Worm (Caenorhabditis elegans) whole organism, L2 larva: ENCODE measurements around the gene C01C4.2.

Source experiments
- ZK546.5 ChIP-seq: sonication (generic microtip); optimal IDR thresholded peaks from 2 replicates; lab custom pipeline; 2017; ENCODE audit warnings: missing biosample characterization, missing genetic modification characterization
- egl-27 ChIP-seq: sonication (generic microtip); optimal IDR thresholded peaks from 3 replicates; lab custom pipeline; 2017; ENCODE audit warnings: missing biosample characterization, missing genetic modification reagents, missing genetic modification characterization
- elt-3 ChIP-seq: sonication (generic microtip); optimal IDR thresholded peaks from 2 replicates; lab custom pipeline; 2017; ENCODE audit warnings: missing biosample characterization, missing genetic modification characterization
- fos-1 ChIP-seq: fragments of 150-350 bp; optimal IDR thresholded peaks from 2 replicates; lab custom pipeline; 2014; ENCODE audit warnings: missing biosample characterization, missing genetic modification characterization
- lin-11 ChIP-seq: fragments of 150-350 bp; sonication (generic microtip); optimal IDR thresholded peaks from 2 replicates; lab custom pipeline; 2014; ENCODE audit warnings: missing biosample characterization, missing genetic modification characterization, inconsistent platforms, mixed read lengths
- lin-13 ChIP-seq: fragments of 150-350 bp; optimal IDR thresholded peaks from 2 replicates; lab custom pipeline; 2014; ENCODE audit warnings: missing biosample characterization, missing genetic modification reagents, missing genetic modification characterization
- nhr-11 ChIP-seq: fragments of 150-350 bp; optimal IDR thresholded peaks from 2 replicates; lab custom pipeline; 2014; ENCODE audit warnings: missing biosample characterization, missing genetic modification characterization
- nhr-21 ChIP-seq: fragments of 150-350 bp; optimal IDR thresholded peaks from 2 replicates; lab custom pipeline; 2014; ENCODE audit warnings: missing biosample characterization, missing genetic modification characterization
- nhr-23 ChIP-seq: fragments of 150-350 bp; optimal IDR thresholded peaks from 2 replicates; lab custom pipeline; 2014; ENCODE audit warnings: missing biosample characterization, missing genetic modification reagents, missing genetic modification characterization
- nhr-237 ChIP-seq: fragments of 150-350 bp; optimal IDR thresholded peaks from 2 replicates; lab custom pipeline; 2014; ENCODE audit warnings: missing biosample characterization, missing genetic modification characterization
- skn-1 ChIP-seq: sonication (generic microtip); optimal IDR thresholded peaks from 2 replicates; lab custom pipeline; 2017; ENCODE audit warnings: missing biosample characterization, missing genetic modification characterization
- snpc-4 ChIP-seq: fragments of 150-350 bp; optimal IDR thresholded peaks from 2 replicates; lab custom pipeline; 2014; ENCODE audit warnings: missing biosample characterization, missing genetic modification characterization
- unc-39 ChIP-seq: fragments of 150-350 bp; optimal IDR thresholded peaks from 2 replicates; lab custom pipeline; 2014; ENCODE audit warnings: missing biosample characterization, missing genetic modification characterization
- unc-62 ChIP-seq: fragments of 150-350 bp; optimal IDR thresholded peaks from 2 replicates; lab custom pipeline; 2014; ENCODE audit warnings: missing biosample characterization, missing genetic modification reagents, missing genetic modification characterization

- TF ChIP-seq ZK546.5 (tag; lab: Kevin White, UChicago) (no peak), nhr-11 (tag; lab: Kevin White, UChicago) (no peak), skn-1 (tag; lab: Kevin White, UChicago) (no peak), lin-13 (GFP tag; lab: Kevin White, UChicago) (no peak), nhr-21 (tag; lab: Kevin White, UChicago) (no peak), egl-27 (tag; lab: Kevin White, UChicago) (no peak), fos-1 (tag; lab: Kevin White, UChicago) (no peak), unc-39 (tag; lab: Kevin White, UChicago) (no peak), snpc-4 (tag; lab: Kevin White, UChicago) (no peak), lin-11 (tag; lab: Kevin White, UChicago) (no peak), nhr-237 (tag; lab: Kevin White, UChicago) (no peak), nhr-23 (no peak), unc-62 (GFP tag; lab: Kevin White, UChicago) (no peak), elt-3 (no peak)
Measured at ce11 chrX:3762410-3762809, 47.5 kb downstream of the C01C4.2 start, which contains the start of gene T14G12.11.
